Fruit fly (Drosophila melanogaster) whole organism: Measurements from ENCODE around the gene CG9240.

Source experiments
- psq ChIP-seq: fragments of >200 bp; optimal IDR thresholded peaks from 2 replicates; lab custom pipeline; 2017
- usp ChIP-seq: fragments of >200 bp; optimal IDR thresholded peaks from 2 replicates; lab custom pipeline; 2017; ENCODE audit warnings: missing biosample characterization, missing genetic modification characterization, mixed read lengths

DNA sequence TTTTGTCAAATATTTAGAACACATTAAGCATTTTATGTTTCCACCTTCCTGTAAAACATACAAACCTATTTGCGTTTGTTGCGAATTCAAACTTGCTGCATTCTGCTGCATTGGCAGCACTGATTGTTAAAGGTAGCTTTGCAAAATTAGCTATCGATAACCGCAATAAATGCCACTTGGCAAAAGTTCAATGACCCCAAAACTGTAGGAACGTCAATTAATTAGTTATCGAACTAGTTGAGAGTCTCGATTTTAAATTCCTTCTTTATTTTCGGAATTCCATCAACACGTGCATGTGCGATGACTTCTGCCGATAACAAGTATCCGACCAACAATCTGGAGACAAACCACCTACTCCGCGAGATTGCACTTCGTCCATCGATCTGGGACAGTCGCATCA, 38.8 kb downstream of the CG9240 start, which contains the start of gene CG8119:
- TF ChIP-seq usp (GFP tag; lab: Kevin White, UChicago) = no peak
- TF ChIP-seq psq (lab: Kevin White, UChicago) = no peak
